Fruit fly (Drosophila melanogaster) whole organism, prepupa: Measurements from ENCODE around the gene Osbp.

Experiments used
- Blimp-1 ChIP-seq: fragments of 200-800 bp; sonication (Bioruptor generic); optimal IDR thresholded peaks from 3 replicates; lab custom pipeline; 2017; ENCODE audit warnings: missing biosample characterization, missing genetic modification characterization, mild to moderate bottlenecking, moderate library complexity, missing genetic modification reagents
- CG10669 ChIP-seq: fragments of 200-800 bp; sonication (Bioruptor generic); optimal IDR thresholded peaks from 3 replicates; lab custom pipeline; 2018; ENCODE audit warnings: missing biosample characterization, mild to moderate bottlenecking, missing genetic modification characterization, moderate library complexity
- CG16779 ChIP-seq: fragments of 200-800 bp; sonication (Bioruptor generic); optimal IDR thresholded peaks from 3 replicates; lab custom pipeline; 2017; ENCODE audit warnings: missing biosample characterization, mild to moderate bottlenecking, missing genetic modification characterization
- CG4318 ChIP-seq: fragments of 200-800 bp; sonication (Bioruptor generic); optimal IDR thresholded peaks from 3 replicates; lab custom pipeline; 2017; ENCODE audit warnings: missing biosample characterization, mild to moderate bottlenecking, missing genetic modification characterization
- CG8319 ChIP-seq: fragments of 200-800 bp; sonication (Bioruptor generic); optimal IDR thresholded peaks from 3 replicates; lab custom pipeline; 2016; ENCODE audit warnings: missing biosample characterization, missing genetic modification characterization
- Eip75B ChIP-seq: fragments of 200-800 bp; sonication (Bioruptor generic); optimal IDR thresholded peaks from 3 replicates; lab custom pipeline; 2016; ENCODE audit warnings: missing biosample characterization, missing genetic modification characterization
- Hr38 ChIP-seq: sonication (Bioruptor generic); optimal IDR thresholded peaks from 2 replicates; lab custom pipeline; 2016; ENCODE audit warnings: missing biosample characterization, missing genetic modification characterization
- Hr39 ChIP-seq: fragments of 200-800 bp; sonication (Bioruptor generic); optimal IDR thresholded peaks from 2 replicates; lab custom pipeline; 2016; ENCODE audit warnings: missing biosample characterization, missing genetic modification characterization
- Sox102F ChIP-seq: fragments of 200-800 bp; sonication (Bioruptor generic); optimal IDR thresholded peaks from 2 replicates; lab custom pipeline; 2016; ENCODE audit warnings: missing biosample characterization, mild to moderate bottlenecking, missing genetic modification characterization
- acj6 ChIP-seq: fragments of 200-800 bp; sonication (Bioruptor generic); optimal IDR thresholded peaks from 3 replicates; lab custom pipeline; 2016; ENCODE audit warnings: missing biosample characterization, missing genetic modification characterization
- esn ChIP-seq: fragments of 200-800 bp; sonication (Bioruptor generic); optimal IDR thresholded peaks from 2 replicates; lab custom pipeline; 2016; ENCODE audit warnings: missing biosample characterization, mild to moderate bottlenecking, missing genetic modification characterization, moderate library complexity
- net ChIP-seq: fragments of 200-800 bp; sonication (Bioruptor generic); optimal IDR thresholded peaks from 3 replicates; lab custom pipeline; 2016; ENCODE audit warnings: missing biosample characterization, missing genetic modification characterization

DNA sequence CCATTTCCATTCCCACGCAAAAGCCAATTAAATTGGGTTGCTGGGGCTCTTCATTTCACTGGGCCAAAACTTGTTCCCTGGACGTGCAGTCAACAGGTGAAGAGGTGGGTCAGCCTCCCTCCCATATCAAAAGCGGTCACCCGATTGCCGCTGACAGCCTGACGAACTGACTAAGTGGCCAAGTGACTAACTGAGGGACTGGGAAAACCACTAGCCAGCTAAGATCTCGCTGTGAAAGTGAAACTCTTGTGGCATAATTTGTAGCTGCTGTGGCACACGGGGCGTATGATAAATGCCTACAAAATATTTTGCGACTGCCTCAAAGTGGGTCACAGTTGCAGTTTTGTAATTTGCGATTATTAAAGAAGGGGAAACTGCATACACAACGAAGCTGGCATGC, 49.6 kb downstream of the Osbp start:
- TF ChIP-seq esn (no peak), Hr38 (GFP tag; lab: Kevin White, UChicago) (no peak), CG8319 (GFP tag; lab: Kevin White, UChicago) (no peak), acj6 (GFP tag; lab: Kevin White, UChicago) (no peak), net (GFP tag; lab: Kevin White, UChicago) (no peak), CG4318 (GFP tag; lab: Kevin White, UChicago) (no peak), Sox102F (GFP tag; lab: Kevin White, UChicago) (no peak), CG16779 (no peak), Eip75B (GFP tag; lab: Kevin White, UChicago) (no peak), Blimp-1 (GFP tag; lab: Kevin White, UChicago) (peak; percentile 51), Hr39 (no peak), CG10669 (GFP tag; lab: Kevin White, UChicago) (no peak)
